Worm (Caenorhabditis elegans) whole organism, L4 larva: ENCODE data around the gene W09D6.4.

Source experiments
- F10B5.3 ChIP-seq: sonication (generic microtip); optimal IDR thresholded peaks from 2 replicates; lab custom pipeline; 2016; ENCODE audit warnings: mild to moderate bottlenecking, missing genetic modification characterization, missing compliant biosample characterization
- F44E2.7 ChIP-seq: fragments of 200-800 bp; sonication (Bioruptor generic); IDR thresholded peaks from 2 replicates; pipeline ENCODE4 v2.1.2; 2022; ENCODE audit warnings: missing genetic modification characterization, missing compliant biosample characterization
- F49E8.2 ChIP-seq: sonication (generic microtip); optimal IDR thresholded peaks from 2 replicates; lab custom pipeline; 2016; ENCODE audit warnings: missing compliant biosample characterization, mild to moderate bottlenecking, missing genetic modification characterization, borderline replicate concordance
- R02D3.7 ChIP-seq: fragments of 150-350 bp; sonication (generic microtip); optimal IDR thresholded peaks from 3 replicates; lab custom pipeline; 2014; ENCODE audit warnings: missing biosample characterization, missing genetic modification characterization
- T20F7.1 ChIP-seq: fragments of 200-800 bp; sonication (Bioruptor generic); optimal IDR thresholded peaks from 2 replicates; lab custom pipeline; 2018; ENCODE audit warnings: mild to moderate bottlenecking, missing genetic modification characterization, missing compliant biosample characterization
- ZK546.5 ChIP-seq, 2 experiments: sonication (generic microtip); optimal IDR thresholded peaks; 2 replicates each; lab custom pipeline; 2017; ENCODE audit warnings: missing biosample characterization in 2 of 2, missing genetic modification characterization in 2 of 2
- aha-1 ChIP-seq: fragments of 150-350 bp; peaks from one replicate; lab custom pipeline; 2014; ENCODE audit warnings: missing biosample characterization, missing genetic modification characterization
- arid-1 ChIP-seq: fragments of 200-800 bp; sonication (Bioruptor generic); conservative IDR thresholded peaks from 2 replicates; pipeline ENCODE4 v1.3.6; 2022; ENCODE audit warnings: missing genetic modification reagents, missing genetic modification characterization, missing compliant biosample characterization
- attf-4 ChIP-seq: sonication (generic microtip); optimal IDR thresholded peaks from 3 replicates; lab custom pipeline; 2017; ENCODE audit warnings: missing biosample characterization, missing genetic modification characterization
- ceh-20 ChIP-seq: fragments of 200-800 bp; sonication (Bioruptor generic); IDR thresholded peaks from 2 replicates; pipeline ENCODE4 v1.3.6; 2022; ENCODE audit warnings: missing genetic modification reagents, missing genetic modification characterization, missing compliant biosample characterization
- cey-2 ChIP-seq: sonication (generic microtip); optimal IDR thresholded peaks from 3 replicates; lab custom pipeline; 2017; ENCODE audit warnings: missing genetic modification characterization, mild to moderate bottlenecking, missing compliant biosample characterization, antibody characterized with exemption, borderline replicate concordance; ENCODE audit not compliant: insufficient read depth
- daf-16 ChIP-seq, 3 experiments: sonication (generic microtip); optimal IDR thresholded peaks; 2 replicates each; lab custom pipeline; 2016 to 2017; ENCODE audit warnings: missing genetic modification characterization in 3 of 3, missing genetic modification reagents in 3 of 3, mild to moderate bottlenecking in 2 of 3, missing compliant biosample characterization in 2 of 3, missing biosample characterization in 1 of 3, moderate library complexity in 1 of 3
- daf-8 ChIP-seq: fragments of 200-800 bp; sonication (Bioruptor generic); IDR thresholded peaks from 2 replicates; pipeline ENCODE4 v1.3.6; 2022; ENCODE audit warnings: missing genetic modification characterization, missing compliant biosample characterization
- dmd-6 ChIP-seq: fragments of 200-800 bp; sonication (Bioruptor generic); IDR thresholded peaks from 2 replicates; pipeline ENCODE4 v1.3.6; 2022; ENCODE audit warnings: missing genetic modification reagents, missing genetic modification characterization, missing compliant biosample characterization
- dmd-8 ChIP-seq: fragments of 200-800 bp; sonication (Bioruptor generic); IDR thresholded peaks from 2 replicates; pipeline ENCODE4 v1.3.6; 2022; ENCODE audit warnings: missing genetic modification characterization, missing compliant biosample characterization
- dmd-9 ChIP-seq: fragments of 200-800 bp; sonication (Bioruptor generic); IDR thresholded peaks from 2 replicates; pipeline ENCODE4 v1.3.6; 2022; ENCODE audit warnings: missing genetic modification reagents, missing genetic modification characterization, missing compliant biosample characterization
- dpl-1 ChIP-seq: fragments of 150-350 bp; optimal IDR thresholded peaks from 2 replicates; lab custom pipeline; 2014; ENCODE audit warnings: missing biosample characterization, missing genetic modification reagents, missing genetic modification characterization
- dve-1 ChIP-seq: sonication (generic microtip); optimal IDR thresholded peaks from 2 replicates; lab custom pipeline; 2017; ENCODE audit warnings: antibody characterized with exemption, mild to moderate bottlenecking, missing genetic modification characterization, missing compliant biosample characterization; ENCODE audit not compliant: insufficient read depth
- egl-43 ChIP-seq: fragments of 200-800 bp; sonication (Bioruptor generic); IDR thresholded peaks from 2 replicates; pipeline ENCODE4 v1.3.6; 2022; ENCODE audit warnings: missing genetic modification reagents, missing genetic modification characterization, missing compliant biosample characterization
- fos-1 ChIP-seq: fragments of 150-350 bp; optimal IDR thresholded peaks from 2 replicates; lab custom pipeline; 2014; ENCODE audit warnings: missing biosample characterization, missing genetic modification characterization
- hlh-11 ChIP-seq: fragments of 200-800 bp; sonication (Bioruptor generic); optimal IDR thresholded peaks from 2 replicates; lab custom pipeline; 2018; ENCODE audit warnings: mild to moderate bottlenecking, missing genetic modification characterization, missing compliant biosample characterization
- hlh-30 ChIP-seq: sonication (generic microtip); optimal IDR thresholded peaks from 2 replicates; lab custom pipeline; 2017; ENCODE audit warnings: antibody characterized with exemption, mild to moderate bottlenecking, missing genetic modification characterization, missing compliant biosample characterization; ENCODE audit not compliant: insufficient read depth
- jun-1 ChIP-seq: fragments of 150-350 bp; optimal IDR thresholded peaks from 2 replicates; lab custom pipeline; 2014; ENCODE audit warnings: missing biosample characterization, missing genetic modification reagents, missing genetic modification characterization
- lin-38 ChIP-seq: fragments of 200-800 bp; sonication (Bioruptor generic); IDR thresholded peaks from 2 replicates; pipeline ENCODE4 v1.3.6; 2022; ENCODE audit warnings: missing genetic modification reagents, missing genetic modification characterization, missing compliant biosample characterization
- lin-39 ChIP-seq: fragments of 150-350 bp; optimal IDR thresholded peaks from 2 replicates; lab custom pipeline; 2014; ENCODE audit warnings: missing biosample characterization, missing genetic modification reagents, missing genetic modification characterization
- lsy-2 ChIP-seq, 2 experiments: fragments of 150-350 bp in 1 of 2; sonication (generic microtip) in 1 of 2; optimal IDR thresholded peaks; 2 replicates each; lab custom pipeline; 2014 to 2017; ENCODE audit warnings: missing biosample characterization in 2 of 2, missing genetic modification characterization in 2 of 2
- madf-5 ChIP-seq, 2 experiments: fragments of 200-800 bp; sonication (Bioruptor generic); IDR thresholded peaks; 2 replicates each; pipeline ENCODE4 v1.3.6; 2022; ENCODE audit warnings: missing compliant biosample characterization in 2 of 2, missing genetic modification characterization in 2 of 2
- mdl-1 ChIP-seq, 2 experiments: fragments of 150-350 bp in 1 of 2; sonication (generic microtip) in 1 of 2; optimal IDR thresholded peaks; 2 replicates each; lab custom pipeline; 2014 to 2017; ENCODE audit warnings: missing biosample characterization in 2 of 2, missing genetic modification characterization in 2 of 2
- mdt-29 ChIP-seq: fragments of 200-800 bp; sonication (Bioruptor generic); IDR thresholded peaks from 2 replicates; pipeline ENCODE4 v1.3.6; 2022; ENCODE audit warnings: missing genetic modification reagents, missing genetic modification characterization, missing compliant biosample characterization
- mes-2 ChIP-seq: sonication (generic microtip); optimal IDR thresholded peaks from 2 replicates; lab custom pipeline; 2016; ENCODE audit warnings: missing genotype, mild to moderate bottlenecking, missing genetic modification characterization, missing compliant biosample characterization; ENCODE audit not compliant: poor library complexity, severe bottlenecking
- mxl-3 ChIP-seq: fragments of 200-800 bp; sonication (Bioruptor generic); optimal IDR thresholded peaks from 2 replicates; lab custom pipeline; 2018; ENCODE audit warnings: mild to moderate bottlenecking, missing genetic modification characterization, missing compliant biosample characterization
- nhr-102 ChIP-seq: sonication (generic microtip); optimal IDR thresholded peaks from 2 replicates; lab custom pipeline; 2016; ENCODE audit warnings: mild to moderate bottlenecking, missing genetic modification characterization, moderate library complexity, missing compliant biosample characterization
- nhr-11 ChIP-seq: fragments of 150-350 bp; optimal IDR thresholded peaks from 2 replicates; lab custom pipeline; 2014; ENCODE audit warnings: missing biosample characterization, missing genetic modification characterization
- nhr-237 ChIP-seq: sonication (generic microtip); optimal IDR thresholded peaks from 2 replicates; lab custom pipeline; 2017; ENCODE audit warnings: missing biosample characterization, missing genetic modification characterization
- nhr-25 ChIP-seq: sonication (generic microtip); optimal IDR thresholded peaks from 2 replicates; lab custom pipeline; 2017; ENCODE audit warnings: missing genetic modification characterization, mild to moderate bottlenecking, missing compliant biosample characterization, antibody characterized with exemption, moderate library complexity, borderline replicate concordance; ENCODE audit not compliant: insufficient read depth
- nhr-28 ChIP-seq: fragments of 150-350 bp; optimal IDR thresholded peaks from 2 replicates; lab custom pipeline; 2014; ENCODE audit warnings: missing biosample characterization, missing genetic modification characterization
- nhr-41 ChIP-seq: fragments of 200-800 bp; sonication (Bioruptor generic); IDR thresholded peaks from 2 replicates; pipeline ENCODE4 v1.3.6; 2022; ENCODE audit warnings: missing genetic modification reagents, missing genetic modification characterization, missing compliant biosample characterization
- nhr-6 ChIP-seq: fragments of 150-350 bp; optimal IDR thresholded peaks from 2 replicates; lab custom pipeline; 2014; ENCODE audit warnings: missing biosample characterization, missing genetic modification characterization
- nhr-77 ChIP-seq: fragments of 150-350 bp; optimal IDR thresholded peaks from 2 replicates; lab custom pipeline; 2014; ENCODE audit warnings: missing biosample characterization, missing genetic modification characterization
- php-3 ChIP-seq: fragments of 200-800 bp; sonication (Bioruptor generic); IDR thresholded peaks from 2 replicates; pipeline ENCODE4 v1.3.6; 2022; ENCODE audit warnings: missing genetic modification reagents, missing genetic modification characterization, missing compliant biosample characterization
- pqm-1 ChIP-seq: sonication (generic microtip); optimal IDR thresholded peaks from 2 replicates; lab custom pipeline; 2017; ENCODE audit warnings: missing biosample characterization, missing genetic modification characterization
- set-16 ChIP-seq: fragments of 200-800 bp; sonication (Bioruptor generic); IDR thresholded peaks from 2 replicates; pipeline ENCODE4 v1.3.6; 2022; ENCODE audit warnings: missing genetic modification reagents, missing genetic modification characterization, missing compliant biosample characterization
- tag-97 ChIP-seq: fragments of 200-800 bp; sonication (Bioruptor generic); IDR thresholded peaks from 2 replicates; pipeline ENCODE4 v1.3.6; 2022; ENCODE audit warnings: missing genetic modification characterization, missing compliant biosample characterization
- unc-130 ChIP-seq: sonication (generic microtip); optimal IDR thresholded peaks from 2 replicates; lab custom pipeline; 2016; ENCODE audit warnings: missing genetic modification reagents, missing genetic modification characterization, missing compliant biosample characterization
- unc-39 ChIP-seq: sonication (generic microtip); optimal IDR thresholded peaks from 2 replicates; lab custom pipeline; 2017; ENCODE audit warnings: missing biosample characterization, missing genetic modification characterization
- vab-7 ChIP-seq: fragments of 200-800 bp; sonication (Bioruptor generic); IDR thresholded peaks from 2 replicates; pipeline ENCODE4 v1.3.6; 2022; ENCODE audit warnings: missing genetic modification reagents, missing genetic modification characterization, missing compliant biosample characterization
- zag-1 ChIP-seq: fragments of 150-350 bp; optimal IDR thresholded peaks from 2 replicates; lab custom pipeline; 2014; ENCODE audit warnings: missing biosample characterization, missing genetic modification characterization
- zfp-3 ChIP-seq: fragments of 200-800 bp; sonication (Bioruptor generic); conservative IDR thresholded peaks from 2 replicates; pipeline ENCODE4 v1.3.6; 2022; ENCODE audit warnings: missing genetic modification reagents, missing genetic modification characterization, missing compliant biosample characterization
- zip-2 ChIP-seq: fragments of 150-350 bp; optimal IDR thresholded peaks from 2 replicates; lab custom pipeline; 2014; ENCODE audit warnings: missing biosample characterization, missing genetic modification characterization

W09D6.4 gene

ce11 chrIII:11054532-11055265, 24.8 kb upstream of the W09D6.4 start (continued):
- TF ChIP-seq cey-2 (tag; lab: Kevin White, UChicago), result no peak
- peak; percentile 61 for TF ChIP-seq mxl-3
- no peak for TF ChIP-seq lin-39 (tag; lab: Kevin White, UChicago)
- TF ChIP-seq hlh-30 (tag; lab: Kevin White, UChicago), result peak; percentile 88
- no peak for TF ChIP-seq fos-1 (tag; lab: Kevin White, UChicago)
- no peak for TF ChIP-seq zag-1 (tag; lab: Kevin White, UChicago)
- no peak for TF ChIP-seq ZK546.5 (tag; optimal IDR thresholded peaks at IDR 0.05; lab: Kevin White, UChicago)
- peak; percentile 91 for TF ChIP-seq hlh-11 (tag; lab: Kevin White, UChicago)
- no peak for TF ChIP-seq attf-4
- TF ChIP-seq nhr-41 (GFP tag; lab: Robert Waterston, UW), result no peak
- peak; percentile 21 for TF ChIP-seq zip-2 (tag; lab: Kevin White, UChicago)
- no peak for TF ChIP-seq dmd-8 (GFP tag; lab: Robert Waterston, UW)
- no peak for TF ChIP-seq unc-130 (GFP tag; lab: Kevin White, UChicago)
- peak; percentile 66 for TF ChIP-seq dmd-6 (GFP tag; lab: Robert Waterston, UW)
- TF ChIP-seq dve-1 (tag; lab: Kevin White, UChicago), result peak; percentile 71
- TF ChIP-seq mdt-29 (GFP tag; lab: Robert Waterston, UW), result no peak
- TF ChIP-seq lsy-2 (tag; optimal IDR thresholded peaks at IDR 0.05; lab: Kevin White, UChicago), result peak in 1 of 2 experiments; percentile 67
- no peak for TF ChIP-seq ceh-20 (GFP tag; lab: Robert Waterston, UW)
- TF ChIP-seq tag-97, result no peak
- TF ChIP-seq nhr-28 (tag; lab: Kevin White, UChicago), result peak; percentile 64
- peak; percentile 7 for TF ChIP-seq nhr-77 (tag; lab: Kevin White, UChicago)
- TF ChIP-seq set-16 (GFP tag; lab: Robert Waterston, UW), result peak; percentile 69
- TF ChIP-seq F49E8.2 (tag; lab: Kevin White, UChicago), result no peak
- peak; percentile 82 for TF ChIP-seq nhr-25 (tag; lab: Kevin White, UChicago)
- TF ChIP-seq R02D3.7 (tag; lab: Kevin White, UChicago), result no peak
- TF ChIP-seq egl-43 (GFP tag; lab: Robert Waterston, UW), result peak; percentile 69; the same call in 1 of the 2 replicates
- no peak for TF ChIP-seq php-3 (GFP tag; lab: Robert Waterston, UW)
- TF ChIP-seq arid-1 (GFP tag; lab: Robert Waterston, UW), result 0 out of 2 replicates have a peak, but pooled peaks have one; percentile 43
- no peak for TF ChIP-seq daf-8
- TF ChIP-seq aha-1 (tag; lab: Kevin White, UChicago), result peak; percentile 19
- TF ChIP-seq mdl-1 (tag; optimal IDR thresholded peaks at IDR 0.05; lab: Kevin White, UChicago), result peak; percentile 31 to 81
- TF ChIP-seq vab-7 (GFP tag; lab: Robert Waterston, UW), result no peak
- TF ChIP-seq nhr-102 (tag; lab: Kevin White, UChicago), result peak; percentile 18
- TF ChIP-seq unc-39 (tag; lab: Kevin White, UChicago), result no peak
- TF ChIP-seq lin-38, result peak; percentile 52
- TF ChIP-seq dpl-1, result peak; percentile 51
- no peak for TF ChIP-seq F10B5.3 (tag; lab: Kevin White, UChicago)
- peak; percentile 31 for TF ChIP-seq nhr-11 (tag; lab: Kevin White, UChicago)
- TF ChIP-seq pqm-1, result no peak
- TF ChIP-seq madf-5 (GFP tag; IDR thresholded peaks at IDR 0.05; lab: Robert Waterston, UW), result no peak
- no peak for TF ChIP-seq nhr-237 (tag; lab: Kevin White, UChicago)
- TF ChIP-seq jun-1, result peak; percentile 13
- TF ChIP-seq dmd-9 (GFP tag; lab: Robert Waterston, UW), result no peak
- no peak for TF ChIP-seq F44E2.7 (GFP tag; lab: Robert Waterston, UW)
- no peak for TF ChIP-seq daf-16 (GFP tag; optimal IDR thresholded peaks at IDR 0.05; lab: Kevin White, UChicago)
- peak; percentile 52 for TF ChIP-seq daf-16 (tag; optimal IDR thresholded peaks at IDR 0.05; lab: Kevin White, UChicago)
- TF ChIP-seq T20F7.1 (GFP tag; lab: Kevin White, UChicago), result no peak
- TF ChIP-seq mes-2, result peak; percentile 24
- no peak for TF ChIP-seq zfp-3 (GFP tag; lab: Robert Waterston, UW)
- TF ChIP-seq nhr-6 (tag; lab: Kevin White, UChicago), result no peak
